Worm (Caenorhabditis elegans): ENCODE results near the gene cutl-11.

Gene cutl-11

ce11 chrX:11675573-11675972 is 24.9 kb upstream of the cutl-11 start:
- TF ChIP-seq flt-1 (GFP tag; IDR thresholded peaks at IDR 0.05), result no peak
- TF ChIP-seq cog-1 (tag; optimal IDR thresholded peaks at IDR 0.05), result peak; percentile 21

ce11 chrX:11673063-11673759 is 22.6 kb upstream of the cutl-11 start:
- TF ChIP-seq tab-1 (GFP tag; IDR thresholded peaks at IDR 0.05), result no peak
- no peak for TF ChIP-seq cog-1 (tag; optimal IDR thresholded peaks at IDR 0.05)
- no peak for TF ChIP-seq klf-2 (GFP tag; conservative IDR thresholded peaks at IDR 0.05)
- no peak for TF ChIP-seq ztf-23 (GFP tag; IDR thresholded peaks at IDR 0.05)
- no peak for TF ChIP-seq ref-1 (GFP tag; conservative IDR thresholded peaks at IDR 0.05)
- no peak for TF ChIP-seq flt-1 (GFP tag; IDR thresholded peaks at IDR 0.05)
- no peak for TF ChIP-seq ztf-29 (GFP tag; IDR thresholded peaks at IDR 0.05)
- no peak for TF ChIP-seq T22C8.4 (GFP tag; IDR thresholded peaks at IDR 0.05)
- TF ChIP-seq med-1 (GFP tag; optimal IDR thresholded peaks at IDR 0.05; ENCODE audit: insufficient read depth), result no peak

DNA sequence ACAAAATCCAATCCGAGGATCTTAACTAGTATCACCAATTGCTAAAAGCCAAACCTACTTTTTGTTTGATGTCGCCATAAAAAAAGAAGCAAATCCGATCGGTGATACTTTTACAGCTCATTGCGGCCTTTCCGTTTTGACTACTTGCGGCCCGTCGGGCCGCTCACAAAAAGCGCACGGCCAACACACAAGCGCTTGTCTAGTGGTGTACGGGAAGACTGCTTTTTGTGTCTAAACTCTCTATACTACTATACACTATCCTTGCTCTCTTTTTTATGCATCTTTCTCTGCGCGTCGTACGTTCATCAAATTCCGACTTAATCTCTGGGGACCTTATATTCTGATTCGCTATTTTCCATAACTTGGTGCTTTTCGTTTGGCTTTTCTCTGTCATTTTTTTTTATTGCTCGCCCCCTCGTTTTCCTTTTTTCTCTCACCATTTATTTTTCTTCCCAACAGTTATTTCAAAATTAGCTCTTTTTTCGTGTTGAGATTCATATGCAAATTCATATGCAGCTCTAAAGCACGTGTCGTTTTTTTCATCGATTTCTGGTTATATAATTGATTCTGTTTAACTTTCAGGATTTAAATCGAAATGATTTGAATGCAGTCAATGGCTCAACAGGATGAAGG is 16.0 kb upstream of the cutl-11 start, which contains the start of gene noca-2:
Gene noca-2, plus strand, starts transcription at position 583 of the 633 bp plus-strand sequence.
- TF ChIP-seq ztf-23 (GFP tag; IDR thresholded peaks at IDR 0.05) (no peak), cog-1 (tag; optimal IDR thresholded peaks at IDR 0.05) (peak; percentile 46)

DNA sequence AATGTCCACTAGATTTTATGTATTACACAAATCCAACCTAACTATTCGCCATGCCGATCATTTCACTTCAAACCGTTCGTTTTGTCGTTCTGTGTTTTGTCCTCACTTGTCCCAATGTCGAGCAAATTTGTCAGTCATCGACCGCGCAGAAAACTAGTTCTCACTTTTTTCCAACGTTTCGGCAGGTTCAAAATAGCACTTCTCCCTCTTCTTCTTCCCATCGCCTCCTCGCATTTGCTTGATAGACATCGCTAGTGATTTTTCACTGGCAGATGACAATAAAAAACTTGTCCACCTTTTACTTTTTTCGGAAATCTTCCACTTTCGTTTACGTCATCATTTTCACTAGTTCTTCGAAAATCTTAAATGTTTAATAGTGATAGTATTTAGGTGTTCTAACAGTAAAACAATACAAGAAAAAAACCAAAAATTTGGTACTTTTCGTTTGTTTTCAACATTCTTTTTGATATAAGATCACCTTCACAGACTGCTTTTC is 14.9 kb upstream of the cutl-11 start:
- TF ChIP-seq flt-1 (GFP tag; IDR thresholded peaks at IDR 0.05) (no peak), ztf-29 (GFP tag; IDR thresholded peaks at IDR 0.05) (no peak), tab-1 (GFP tag; IDR thresholded peaks at IDR 0.05) (no peak), klf-2 (GFP tag; conservative IDR thresholded peaks at IDR 0.05) (no peak), med-1 (GFP tag; optimal IDR thresholded peaks at IDR 0.05; ENCODE audit: insufficient read depth) (no peak), ztf-23 (GFP tag; IDR thresholded peaks at IDR 0.05) (no peak), T22C8.4 (GFP tag; IDR thresholded peaks at IDR 0.05) (no peak), cog-1 (tag; optimal IDR thresholded peaks at IDR 0.05) (no peak), ref-1 (GFP tag; conservative IDR thresholded peaks at IDR 0.05) (no peak)

DNA sequence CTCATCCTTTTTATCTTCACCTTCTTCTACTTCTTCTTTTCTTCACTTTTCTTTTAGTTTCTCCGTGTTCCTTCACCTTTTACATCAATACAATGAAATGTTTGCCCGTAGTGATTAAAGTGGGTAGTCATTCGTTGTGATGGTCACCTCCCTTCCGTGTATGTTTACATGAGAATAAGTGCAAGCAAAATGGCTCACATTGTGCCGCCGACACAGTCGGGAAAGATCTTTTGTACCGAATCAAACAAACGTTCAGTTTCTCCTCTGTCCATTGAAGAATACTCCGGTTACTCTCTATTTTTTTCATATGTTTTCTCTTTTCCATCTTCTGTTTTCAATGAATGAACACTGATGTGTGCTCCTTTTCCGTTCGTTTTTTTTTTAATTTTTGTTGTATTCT is 13.5 kb upstream of the cutl-11 start:
- no peak for TF ChIP-seq med-1 (GFP tag; optimal IDR thresholded peaks at IDR 0.05; ENCODE audit: insufficient read depth)
- TF ChIP-seq T22C8.4 (GFP tag; IDR thresholded peaks at IDR 0.05), result no peak
- no peak for TF ChIP-seq klf-2 (GFP tag; conservative IDR thresholded peaks at IDR 0.05)
- TF ChIP-seq ref-1 (GFP tag; conservative IDR thresholded peaks at IDR 0.05), result no peak
- TF ChIP-seq tab-1 (GFP tag; IDR thresholded peaks at IDR 0.05), result no peak
- no peak for TF ChIP-seq ztf-23 (GFP tag; IDR thresholded peaks at IDR 0.05)
- TF ChIP-seq cog-1 (tag; optimal IDR thresholded peaks at IDR 0.05), result no peak
- TF ChIP-seq flt-1 (GFP tag; IDR thresholded peaks at IDR 0.05), result no peak
- TF ChIP-seq ztf-29 (GFP tag; IDR thresholded peaks at IDR 0.05), result no peak

ce11 chrX:11662557-11662956 is 11.9 kb upstream of the cutl-11 start:
- TF ChIP-seq T22C8.4 (GFP tag; IDR thresholded peaks at IDR 0.05) (no peak), klf-2 (GFP tag; conservative IDR thresholded peaks at IDR 0.05) (no peak), cog-1 (tag; optimal IDR thresholded peaks at IDR 0.05) (peak; percentile 32), flt-1 (GFP tag; IDR thresholded peaks at IDR 0.05) (0 out of 2 replicates have a peak, but pooled peaks have one; percentile 52)

DNA sequence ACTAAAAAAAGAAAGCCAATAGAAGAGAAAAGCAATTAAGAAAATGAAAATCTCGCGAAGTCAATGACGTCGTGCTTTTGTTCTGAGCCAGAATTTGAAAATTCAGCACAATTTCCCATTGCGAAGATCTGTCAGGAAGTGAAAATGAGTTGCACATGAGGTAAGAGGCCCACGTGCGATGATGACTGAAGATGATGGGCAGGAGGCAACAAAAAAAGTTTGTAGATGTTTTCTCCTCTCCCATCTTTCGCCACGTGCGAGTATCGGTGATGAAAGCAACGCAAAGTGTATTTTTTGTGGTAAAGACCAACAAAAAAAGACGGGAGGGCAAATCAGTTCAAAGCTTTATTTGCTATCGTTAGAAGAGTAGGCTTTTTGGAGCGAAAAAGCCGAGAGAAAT is 11.4 kb upstream of the cutl-11 start:
- no peak for TF ChIP-seq tab-1 (GFP tag; IDR thresholded peaks at IDR 0.05)
- TF ChIP-seq flt-1 (GFP tag; IDR thresholded peaks at IDR 0.05), result no peak
- no peak for TF ChIP-seq ref-1 (GFP tag; conservative IDR thresholded peaks at IDR 0.05)
- no peak for TF ChIP-seq klf-2 (GFP tag; conservative IDR thresholded peaks at IDR 0.05)
- TF ChIP-seq ztf-29 (GFP tag; IDR thresholded peaks at IDR 0.05), result no peak
- TF ChIP-seq T22C8.4 (GFP tag; IDR thresholded peaks at IDR 0.05), result no peak
- TF ChIP-seq cog-1 (tag; optimal IDR thresholded peaks at IDR 0.05), result no peak
- no peak for TF ChIP-seq med-1 (GFP tag; optimal IDR thresholded peaks at IDR 0.05; ENCODE audit: insufficient read depth)
- no peak for TF ChIP-seq ztf-23 (GFP tag; IDR thresholded peaks at IDR 0.05)

DNA sequence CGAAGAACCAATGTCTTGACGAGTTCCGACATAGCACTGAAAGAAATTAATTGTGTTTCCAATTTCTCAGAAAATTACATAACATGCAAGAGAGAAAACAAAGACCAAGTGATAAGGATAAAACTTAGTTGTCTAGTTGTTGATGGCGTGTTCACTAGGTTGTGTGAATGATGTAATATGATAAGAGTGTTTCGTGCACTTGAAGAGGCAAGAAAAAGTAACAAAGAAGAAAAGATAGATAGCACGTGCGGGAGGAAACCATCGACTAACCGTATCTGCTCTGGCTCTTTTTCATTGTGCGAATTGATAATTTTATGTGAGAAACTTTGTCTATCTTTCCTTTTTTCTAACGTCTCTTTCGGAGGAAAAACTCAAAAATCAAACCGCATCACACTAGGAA is 11.0 kb upstream of the cutl-11 start, which contains the start of gene sfxn-1.5:
Gene sfxn-1.5, minus strand, starts transcription at position 36 of the 400 bp plus-strand sequence.
- TF ChIP-seq ref-1 (GFP tag; conservative IDR thresholded peaks at IDR 0.05) (no peak), med-1 (GFP tag; optimal IDR thresholded peaks at IDR 0.05; ENCODE audit: insufficient read depth) (no peak), ztf-29 (GFP tag; IDR thresholded peaks at IDR 0.05) (no peak), T22C8.4 (GFP tag; IDR thresholded peaks at IDR 0.05) (no peak)

ce11 chrX:11658331-11658730 is 7.7 kb upstream of the cutl-11 start, which contains the start of gene T04F8.3:
TSS of gene T04F8.3 (plus strand) at chrX:11658631.
- TF ChIP-seq cog-1 (tag; optimal IDR thresholded peaks at IDR 0.05) (no peak), ref-1 (GFP tag; conservative IDR thresholded peaks at IDR 0.05) (no peak), flt-1 (GFP tag; IDR thresholded peaks at IDR 0.05) (no peak), ztf-23 (GFP tag; IDR thresholded peaks at IDR 0.05) (no peak), med-1 (GFP tag; optimal IDR thresholded peaks at IDR 0.05; ENCODE audit: insufficient read depth) (no peak), tab-1 (GFP tag; IDR thresholded peaks at IDR 0.05) (no peak), klf-2 (GFP tag; conservative IDR thresholded peaks at IDR 0.05) (no peak), ztf-29 (GFP tag; IDR thresholded peaks at IDR 0.05) (no peak), T22C8.4 (GFP tag; IDR thresholded peaks at IDR 0.05) (no peak)

DNA sequence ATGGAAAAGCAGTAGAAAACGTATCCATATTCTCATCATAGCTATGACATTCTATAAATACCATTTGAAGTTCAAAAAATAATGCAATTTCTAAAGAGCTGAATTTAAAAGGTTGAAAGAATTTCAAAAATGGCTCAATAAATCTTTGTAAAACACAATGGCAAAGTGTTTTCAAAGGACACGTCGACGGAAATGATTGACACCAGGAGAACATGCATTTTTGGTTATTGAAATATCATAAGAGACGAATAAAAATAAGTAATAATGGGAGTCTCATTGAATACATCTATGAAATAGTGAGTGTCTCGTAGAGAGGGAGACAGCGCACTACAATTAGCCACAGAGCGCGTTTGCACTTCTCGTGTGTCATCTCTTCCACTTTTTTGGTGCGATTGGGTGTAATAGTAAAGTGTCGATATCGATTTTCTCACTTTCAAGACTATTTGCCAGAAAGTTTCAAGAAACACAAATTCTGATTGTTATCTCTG is 5.9 kb upstream of the cutl-11 start, which contains the start of gene T04F8.2:
Gene T04F8.2, minus strand, starts transcription at position 51 of the 488 bp plus-strand sequence.
- TF ChIP-seq cog-1 (tag; optimal IDR thresholded peaks at IDR 0.05) (peak; percentile 45), ref-1 (GFP tag; conservative IDR thresholded peaks at IDR 0.05) (no peak), T22C8.4 (GFP tag; IDR thresholded peaks at IDR 0.05) (peak; percentile 39; the same call in 1 of the 2 replicates)
